Worm (Caenorhabditis elegans): ENCODE results near the gene kvs-4.
A peak's percentile ranks its signal among the peaks of the same experiment; 100 is the strongest.

The kvs-4 gene

ce11 chrIII:11050658-11051118 is 38.3 kb downstream of the kvs-4 start (continued):
- 0 out of 2 replicates have a peak, but pooled peaks have one; percentile 11 for TF ChIP-seq hmg-1.1 (GFP tag; IDR thresholded peaks at IDR 0.05)
- no peak for TF ChIP-seq nhr-102 (tag; optimal IDR thresholded peaks at IDR 0.05)
- TF ChIP-seq zfp-3 (GFP tag; conservative IDR thresholded peaks at IDR 0.05) = no peak
- TF ChIP-seq pqm-1 (tag; optimal IDR thresholded peaks at IDR 0.05) = peak; percentile 44
- TF ChIP-seq aly-2 (tag; optimal IDR thresholded peaks at IDR 0.05) = no peak
- TF ChIP-seq set-16 (GFP tag; IDR thresholded peaks at IDR 0.05) = peak; percentile 60
- TF ChIP-seq Y48G9A.11 (GFP tag; IDR thresholded peaks at IDR 0.05) = no peak
- TF ChIP-seq daf-19 (GFP tag; conservative IDR thresholded peaks at IDR 0.05) = no peak
- peak; percentile 80 for TF ChIP-seq dve-1 (tag; optimal IDR thresholded peaks at IDR 0.05; ENCODE audit: insufficient read depth)
- no peak for TF ChIP-seq daf-16 (GFP tag; optimal IDR thresholded peaks at IDR 0.05)
- TF ChIP-seq daf-16 (tag; optimal IDR thresholded peaks at IDR 0.05) = peak; percentile 47
- no peak for TF ChIP-seq nhr-48 (tag; optimal IDR thresholded peaks at IDR 0.05)

ce11 chrIII:11053603-11054002 is 41.2 kb downstream of the kvs-4 start:
- peak; percentile 91 for TF ChIP-seq aha-1 (tag)
- no peak for TF ChIP-seq mes-2 (tag; optimal IDR thresholded peaks at IDR 0.05; ENCODE audit: poor library complexity, severe bottlenecking)
- TF ChIP-seq egl-27 (tag; optimal IDR thresholded peaks at IDR 0.05) = no peak
- no peak for TF ChIP-seq dpl-1 (GFP tag; optimal IDR thresholded peaks at IDR 0.05)

- TF ChIP-seq daf-19 (GFP tag; conservative IDR thresholded peaks at IDR 0.05) = no peak
- TF ChIP-seq nhr-25 (tag; optimal IDR thresholded peaks at IDR 0.05; ENCODE audit: borderline replicate concordance, insufficient read depth) = no peak
- no peak for TF ChIP-seq lim-7 (GFP tag; IDR thresholded peaks at IDR 0.05)
- TF ChIP-seq spr-1 (tag; optimal IDR thresholded peaks at IDR 0.05) = no peak
- TF ChIP-seq F49E8.2 (tag; optimal IDR thresholded peaks at IDR 0.05; ENCODE audit: borderline replicate concordance) = no peak
- no peak for TF ChIP-seq Y48G9A.11 (GFP tag; IDR thresholded peaks at IDR 0.05)
- no peak for TF ChIP-seq daf-16 (GFP tag; optimal IDR thresholded peaks at IDR 0.05)
- no peak for TF ChIP-seq daf-16 (tag; optimal IDR thresholded peaks at IDR 0.05)
- no peak for TF ChIP-seq Y75B8A.6 (GFP tag; IDR thresholded peaks at IDR 0.05)
These were observed 41.7 kb downstream of the kvs-4 start for ce11 chrIII:11054032-11054431.

- peak; percentile 64 for TF ChIP-seq spr-1 (tag; optimal IDR thresholded peaks at IDR 0.05)
- no peak for TF ChIP-seq ces-1 (GFP tag; optimal IDR thresholded peaks at IDR 0.05)
- TF ChIP-seq cey-2 (tag; optimal IDR thresholded peaks at IDR 0.05; ENCODE audit: borderline replicate concordance, insufficient read depth) = no peak
- no peak for TF ChIP-seq dmd-8 (GFP tag; IDR thresholded peaks at IDR 0.05)
- TF ChIP-seq ama-1 (optimal IDR thresholded peaks at IDR 0.05) = no peak
- TF ChIP-seq set-16 (GFP tag; IDR thresholded peaks at IDR 0.05) = peak; percentile 69
- no peak for TF ChIP-seq spr-3 (GFP tag; optimal IDR thresholded peaks at IDR 0.05)
- no peak for TF ChIP-seq Y5F2A.4 (GFP tag; optimal IDR thresholded peaks at IDR 0.05)
- TF ChIP-seq zip-2 (tag; optimal IDR thresholded peaks at IDR 0.05) = peak; percentile 21
- peak; percentile 31 to 81 for TF ChIP-seq mdl-1 (tag; optimal IDR thresholded peaks at IDR 0.05)
- no peak for TF ChIP-seq vab-7 (GFP tag; IDR thresholded peaks at IDR 0.05)
- TF ChIP-seq ctbp-1 (GFP tag; IDR thresholded peaks at IDR 0.05) = peak; percentile 70
- TF ChIP-seq D1046.2 (GFP tag; IDR thresholded peaks at IDR 0.05) = no peak
- TF ChIP-seq nhr-10 (tag; optimal IDR thresholded peaks at IDR 0.05) = no peak
- no peak for TF ChIP-seq aly-2 (tag; optimal IDR thresholded peaks at IDR 0.05)
- no peak for TF ChIP-seq T20F7.1 (GFP tag; optimal IDR thresholded peaks at IDR 0.05)
- TF ChIP-seq mep-1 (tag; optimal IDR thresholded peaks at IDR 0.05) = peak; percentile 73
- no peak for TF ChIP-seq zfp-3 (GFP tag; conservative IDR thresholded peaks at IDR 0.05)
- TF ChIP-seq daf-16 (GFP tag; optimal IDR thresholded peaks at IDR 0.05) = no peak
- TF ChIP-seq daf-16 (tag; optimal IDR thresholded peaks at IDR 0.05) = peak; percentile 52
- no peak for TF ChIP-seq Y48G9A.11 (GFP tag; IDR thresholded peaks at IDR 0.05)
- no peak for TF ChIP-seq daf-12 (tag; optimal IDR thresholded peaks at IDR 0.05)
- peak; percentile 61 for TF ChIP-seq mxl-3 (GFP tag; optimal IDR thresholded peaks at IDR 0.05)
- peak; percentile 85 for TF ChIP-seq hmg-1.1 (GFP tag; IDR thresholded peaks at IDR 0.05)
- TF ChIP-seq ceh-62 (tag; optimal IDR thresholded peaks at IDR 0.05) = no peak
- peak; percentile 69; the same call in 1 of the 2 replicates for TF ChIP-seq egl-43 (GFP tag; IDR thresholded peaks at IDR 0.05)
- TF ChIP-seq dmd-6 (GFP tag; IDR thresholded peaks at IDR 0.05) = peak; percentile 66
- no peak for TF ChIP-seq ztf-11 (tag; optimal IDR thresholded peaks at IDR 0.05)
- TF ChIP-seq unc-62 (GFP tag; optimal IDR thresholded peaks at IDR 0.05 in 1 of 2) = peak in 1 of 2 experiments; percentile 83
- no peak for TF ChIP-seq unc-62 (tag; optimal IDR thresholded peaks at IDR 0.05)
These were observed 42.3 kb downstream of the kvs-4 start for ce11 chrIII:11054532-11055265.
